Worm (Caenorhabditis elegans): ENCODE results near the gene F09E10.6.

- TF ChIP-seq sptf-1 (tag; optimal IDR thresholded peaks at IDR 0.05) = no peak
- TF ChIP-seq lsy-2 (tag; optimal IDR thresholded peaks at IDR 0.05) = no peak
- no peak for TF ChIP-seq nhr-2 (tag; optimal IDR thresholded peaks at IDR 0.05)
- no peak for TF ChIP-seq mab-5 (tag; optimal IDR thresholded peaks at IDR 0.05)
- no peak for TF ChIP-seq snpc-4 (tag; optimal IDR thresholded peaks at IDR 0.05)
- no peak for TF ChIP-seq ces-1 (GFP tag; optimal IDR thresholded peaks at IDR 0.05)
- no peak for TF ChIP-seq blmp-1 (tag; optimal IDR thresholded peaks at IDR 0.05)
- no peak for TF ChIP-seq hlh-1 (tag; optimal IDR thresholded peaks at IDR 0.05)
Measured at ce11 chrX:1541072-1541471, 43.6 kb upstream of the F09E10.6 start.
